Worm (Caenorhabditis elegans) whole organism, young adult: ENCODE data around the gene mrp-4.

ENCODE experiments used
- F22D6.2 ChIP-seq: sonication (generic microtip); optimal IDR thresholded peaks from 2 replicates; lab custom pipeline; 2016; ENCODE audit warnings: mild to moderate bottlenecking, missing genetic modification characterization, missing compliant biosample characterization
- F33H1.4 ChIP-seq: fragments of 200-800 bp; sonication (Bioruptor generic); IDR thresholded peaks from 2 replicates; pipeline ENCODE4 v1.3.6; 2022; ENCODE audit warnings: missing genetic modification reagents, missing genetic modification characterization, missing compliant biosample characterization
- F39B2.1 ChIP-seq: fragments of 200-800 bp; sonication (Bioruptor generic); IDR thresholded peaks from 2 replicates; pipeline ENCODE4 v1.3.6; 2022; ENCODE audit warnings: missing genetic modification reagents, missing genetic modification characterization, missing compliant biosample characterization
- F57C9.4 ChIP-seq: sonication (generic microtip); optimal IDR thresholded peaks from 2 replicates; lab custom pipeline; 2017; ENCODE audit warnings: mild to moderate bottlenecking, missing genetic modification characterization, missing compliant biosample characterization
- T26A5.8 ChIP-seq: sonication (generic microtip); optimal IDR thresholded peaks from 2 replicates; lab custom pipeline; 2016; ENCODE audit warnings: missing genetic modification characterization, missing compliant biosample characterization
- Y53F4B.3 ChIP-seq: fragments of 200-800 bp; sonication (Bioruptor generic); IDR thresholded peaks from 2 replicates; pipeline ENCODE4 v1.3.6; 2022; ENCODE audit warnings: missing genetic modification reagents, missing genetic modification characterization, missing compliant biosample characterization
- Y53G8AR.9 ChIP-seq: fragments of 200-800 bp; sonication (Bioruptor generic); conservative IDR thresholded peaks from 2 replicates; pipeline ENCODE4 v1.3.6; 2022; ENCODE audit warnings: missing genetic modification reagents, missing genetic modification characterization, missing compliant biosample characterization
- Y79H2A.3 ChIP-seq: fragments of 200-800 bp; sonication (Bioruptor generic); conservative IDR thresholded peaks from 2 replicates; pipeline ENCODE4 v1.3.6; 2022; ENCODE audit warnings: missing genetic modification reagents, missing genetic modification characterization, missing compliant biosample characterization
- athp-1 ChIP-seq: sonication (generic microtip); optimal IDR thresholded peaks from 2 replicates; lab custom pipeline; 2017; ENCODE audit warnings: mild to moderate bottlenecking, missing genetic modification characterization, missing compliant biosample characterization
- attf-6 ChIP-seq: fragments of 200-800 bp; sonication (Bioruptor generic); IDR thresholded peaks from 2 replicates; pipeline ENCODE4 v1.3.6; 2022; ENCODE audit warnings: missing genetic modification reagents, missing genetic modification characterization, missing compliant biosample characterization
- bed-2 ChIP-seq: fragments of 200-800 bp; sonication (Bioruptor generic); IDR thresholded peaks from 2 replicates; pipeline ENCODE4 v1.3.6; 2022; ENCODE audit warnings: missing genetic modification reagents, missing genetic modification characterization, missing compliant biosample characterization
- ceh-27 ChIP-seq: fragments of 200-800 bp; sonication (Bioruptor generic); optimal IDR thresholded peaks from 2 replicates; lab custom pipeline; 2018; ENCODE audit warnings: mild to moderate bottlenecking, missing genetic modification characterization, moderate library complexity, missing compliant biosample characterization
- ceh-79 ChIP-seq: sonication (generic microtip); optimal IDR thresholded peaks from 2 replicates; lab custom pipeline; 2017; ENCODE audit warnings: mild to moderate bottlenecking, missing genetic modification characterization, missing compliant biosample characterization
- ceh-91 ChIP-seq: fragments of 200-800 bp; sonication (Bioruptor generic); IDR thresholded peaks from 2 replicates; pipeline ENCODE4 v1.3.6; 2022; ENCODE audit warnings: missing genetic modification reagents, missing genetic modification characterization, missing compliant biosample characterization
- egl-18 ChIP-seq: fragments of 200-800 bp; sonication (Bioruptor generic); IDR thresholded peaks from 2 replicates; pipeline ENCODE4 v1.3.6; 2022; ENCODE audit warnings: missing genetic modification reagents, missing genetic modification characterization, missing compliant biosample characterization
- ekl-4 ChIP-seq: fragments of 200-800 bp; sonication (Bioruptor generic); IDR thresholded peaks from 2 replicates; pipeline ENCODE4 v1.3.6; 2022; ENCODE audit warnings: missing genetic modification reagents, missing genetic modification characterization, missing compliant biosample characterization
- ets-4 ChIP-seq: fragments of 200-800 bp; sonication (Bioruptor generic); optimal IDR thresholded peaks from 2 replicates; lab custom pipeline; 2018; ENCODE audit warnings: mild to moderate bottlenecking, missing genetic modification characterization, missing compliant biosample characterization
- fkh-3 ChIP-seq: sonication (generic microtip); optimal IDR thresholded peaks from 2 replicates; lab custom pipeline; 2016; ENCODE audit warnings: mild to moderate bottlenecking, missing genetic modification characterization, missing compliant biosample characterization
- gei-17 ChIP-seq: fragments of 200-800 bp; sonication (Bioruptor generic); optimal IDR thresholded peaks from 2 replicates; lab custom pipeline; 2018; ENCODE audit warnings: mild to moderate bottlenecking, missing genetic modification characterization, missing compliant biosample characterization
- him-1 ChIP-seq: sonication (generic microtip); optimal IDR thresholded peaks from 2 replicates; lab custom pipeline; 2016; ENCODE audit warnings: missing genotype, missing genetic modification reagents, missing genetic modification characterization, missing compliant biosample characterization
- hmg-20 ChIP-seq: fragments of 200-800 bp; sonication (Bioruptor generic); IDR thresholded peaks from 2 replicates; pipeline ENCODE4 v1.3.6; 2022; ENCODE audit warnings: missing genetic modification reagents, missing genetic modification characterization, missing compliant biosample characterization
- let-526 ChIP-seq: fragments of 200-800 bp; sonication (Bioruptor generic); IDR thresholded peaks from 2 replicates; pipeline ENCODE4 v1.3.6; 2022; ENCODE audit warnings: missing genetic modification reagents, missing genetic modification characterization, missing compliant biosample characterization
- lin-40 ChIP-seq: sonication (generic microtip); optimal IDR thresholded peaks from 2 replicates; lab custom pipeline; 2016; ENCODE audit warnings: missing genetic modification characterization, mild to moderate bottlenecking, missing compliant biosample characterization, missing genotype, missing genetic modification reagents
- lir-1 ChIP-seq: fragments of 200-800 bp; sonication (Bioruptor generic); conservative IDR thresholded peaks from 2 replicates; pipeline ENCODE4 v1.3.6; 2022; ENCODE audit warnings: missing genetic modification reagents, missing genetic modification characterization, missing compliant biosample characterization
- madf-10 ChIP-seq: sonication (generic microtip); optimal IDR thresholded peaks from 2 replicates; lab custom pipeline; 2016; ENCODE audit warnings: mild to moderate bottlenecking, missing genetic modification characterization, missing compliant biosample characterization
- madf-3 ChIP-seq: fragments of 200-800 bp; sonication (Bioruptor generic); IDR thresholded peaks from 2 replicates; pipeline ENCODE4 v1.3.6; 2022; ENCODE audit warnings: missing genetic modification reagents, missing genetic modification characterization, missing compliant biosample characterization
- mxl-1 ChIP-seq: sonication (generic microtip); optimal IDR thresholded peaks from 2 replicates; lab custom pipeline; 2016; ENCODE audit warnings: missing genetic modification characterization, missing compliant biosample characterization
- nfya-2 ChIP-seq: fragments of 200-800 bp; sonication (Bioruptor generic); IDR thresholded peaks from 2 replicates; pipeline ENCODE4 v1.3.6; 2022; ENCODE audit warnings: missing genetic modification reagents, missing genetic modification characterization, missing compliant biosample characterization
- nhr-120 ChIP-seq: fragments of 200-800 bp; sonication (Bioruptor generic); IDR thresholded peaks from 2 replicates; pipeline ENCODE4 v1.3.6; 2022; ENCODE audit warnings: missing genetic modification characterization, missing compliant biosample characterization
- nhr-80 ChIP-seq: sonication (generic microtip); optimal IDR thresholded peaks from 2 replicates; lab custom pipeline; 2016; ENCODE audit warnings: missing genetic modification characterization, missing compliant biosample characterization
- pbrm-1 ChIP-seq: fragments of 200-800 bp; sonication (Bioruptor generic); IDR thresholded peaks from 2 replicates; pipeline ENCODE4 v1.3.6; 2022; ENCODE audit warnings: missing genetic modification reagents, missing genetic modification characterization, missing compliant biosample characterization
- sdz-38 ChIP-seq: sonication (generic microtip); optimal IDR thresholded peaks from 2 replicates; lab custom pipeline; 2016; ENCODE audit warnings: missing genotype, missing genetic modification characterization, missing compliant biosample characterization
- snpc-1.1 ChIP-seq: sonication (generic microtip); optimal IDR thresholded peaks from 2 replicates; lab custom pipeline; 2017; ENCODE audit warnings: missing genetic modification characterization, mild to moderate bottlenecking, missing compliant biosample characterization, antibody characterized with exemption, moderate library complexity, missing genotype, missing genetic modification reagents; ENCODE audit not compliant: insufficient read depth
- somi-1 ChIP-seq: fragments of 200-800 bp; sonication (Bioruptor generic); optimal IDR thresholded peaks from 2 replicates; lab custom pipeline; 2018; ENCODE audit warnings: mild to moderate bottlenecking, missing genetic modification characterization, missing compliant biosample characterization
- sptf-2 ChIP-seq: fragments of 200-800 bp; sonication (Bioruptor generic); optimal IDR thresholded peaks from 2 replicates; lab custom pipeline; 2018; ENCODE audit warnings: mild to moderate bottlenecking, missing genetic modification characterization, missing compliant biosample characterization
- tbp1 ChIP-seq: fragments of 200-800 bp; sonication (Bioruptor generic); optimal IDR thresholded peaks from 2 replicates; lab custom pipeline; 2018; ENCODE audit warnings: mild to moderate bottlenecking, missing genetic modification characterization, missing compliant biosample characterization
- tbx-9 ChIP-seq: sonication (generic microtip); optimal IDR thresholded peaks from 2 replicates; lab custom pipeline; 2016; ENCODE audit warnings: borderline replicate concordance, missing genetic modification characterization, inconsistent platforms, missing compliant biosample characterization
- xnd-1 ChIP-seq: sonication (generic microtip); optimal IDR thresholded peaks from 2 replicates; lab custom pipeline; 2016; ENCODE audit warnings: missing genotype, missing genetic modification reagents, missing genetic modification characterization, missing compliant biosample characterization
- zfh-2 ChIP-seq: fragments of 200-800 bp; sonication (Bioruptor generic); conservative IDR thresholded peaks from 2 replicates; pipeline ENCODE4 v1.3.6; 2022; ENCODE audit warnings: missing genetic modification reagents, missing genetic modification characterization, missing compliant biosample characterization
- ztf-6 ChIP-seq: fragments of 200-800 bp; sonication (Bioruptor generic); IDR thresholded peaks from 2 replicates; pipeline ENCODE4 v1.3.6; 2022; ENCODE audit warnings: missing genetic modification reagents, missing genetic modification characterization, missing compliant biosample characterization

The mrp-4 gene

DNA sequence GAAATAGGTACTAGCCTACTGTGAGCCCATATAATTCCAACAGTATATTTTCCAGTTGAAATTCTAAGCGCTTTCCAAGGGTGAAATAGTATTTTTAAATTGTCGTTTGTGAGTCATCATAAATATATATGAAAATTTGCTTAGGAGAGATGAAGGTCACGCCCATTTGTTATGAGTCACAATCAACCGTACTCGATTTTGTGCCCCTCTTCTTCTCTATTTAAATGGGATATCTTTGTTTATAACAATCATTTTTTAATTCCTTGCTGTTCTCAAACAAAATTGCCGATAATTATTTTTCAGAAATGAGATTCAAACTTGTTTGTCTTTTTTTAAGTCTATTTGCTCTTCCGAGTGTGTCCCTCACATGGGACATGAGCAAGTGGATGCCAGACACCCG, 34.9 kb downstream of the mrp-4 start, which contains the start of gene folr-1:
TSS of gene folr-1 (plus strand) at position 301 of the 400 bp plus-strand sequence.
- TF ChIP-seq F22D6.2 (tag; lab: Kevin White, UChicago) (no peak), sptf-2 (no peak), mxl-1 (tag; lab: Kevin White, UChicago) (no peak), ets-4 (no peak), ceh-91 (GFP tag; lab: Robert Waterston, UW) (no peak), fkh-3 (tag; lab: Kevin White, UChicago) (no peak), bed-2 (GFP tag; lab: Robert Waterston, UW) (no peak), lin-40 (no peak), athp-1 (no peak)

ce11 chrX:9921257-9921656, 37.2 kb downstream of the mrp-4 start, which contains the start of gene C17G1.2:
TSS of gene C17G1.2 (plus strand) at chrX:9921557.
- TF ChIP-seq sdz-38 (tag; lab: Kevin White, UChicago), result no peak
- TF ChIP-seq mxl-1 (tag; lab: Kevin White, UChicago), result no peak
- TF ChIP-seq nhr-80 (tag; lab: Kevin White, UChicago), result no peak
- TF ChIP-seq pbrm-1 (GFP tag; lab: Robert Waterston, UW), result no peak
- TF ChIP-seq him-1 (tag; lab: Kevin White, UChicago), result no peak
- TF ChIP-seq xnd-1 (tag; lab: Kevin White, UChicago), result no peak
- TF ChIP-seq zfh-2, result no peak
- TF ChIP-seq ceh-79 (tag; lab: Kevin White, UChicago), result no peak
- no peak for TF ChIP-seq ceh-91 (GFP tag; lab: Robert Waterston, UW)
- no peak for TF ChIP-seq madf-10 (tag; lab: Kevin White, UChicago)
- no peak for TF ChIP-seq tbp1
- no peak for TF ChIP-seq somi-1
- TF ChIP-seq, all 124 proteins: peak for 0

- no peak for TF ChIP-seq Y53G8AR.9
- no peak for TF ChIP-seq hmg-20 (GFP tag; lab: Robert Waterston, UW)
- TF ChIP-seq nhr-80 (tag; lab: Kevin White, UChicago), result peak; percentile 38
- no peak for TF ChIP-seq Y79H2A.3
- TF ChIP-seq ekl-4 (GFP tag; lab: Robert Waterston, UW), result no peak
Measured at ce11 chrX:9924962-9925361, 40.9 kb downstream of the mrp-4 start, which contains the start of gene ugt-23. TSS of gene ugt-23 (minus strand) at chrX:9925173.

DNA sequence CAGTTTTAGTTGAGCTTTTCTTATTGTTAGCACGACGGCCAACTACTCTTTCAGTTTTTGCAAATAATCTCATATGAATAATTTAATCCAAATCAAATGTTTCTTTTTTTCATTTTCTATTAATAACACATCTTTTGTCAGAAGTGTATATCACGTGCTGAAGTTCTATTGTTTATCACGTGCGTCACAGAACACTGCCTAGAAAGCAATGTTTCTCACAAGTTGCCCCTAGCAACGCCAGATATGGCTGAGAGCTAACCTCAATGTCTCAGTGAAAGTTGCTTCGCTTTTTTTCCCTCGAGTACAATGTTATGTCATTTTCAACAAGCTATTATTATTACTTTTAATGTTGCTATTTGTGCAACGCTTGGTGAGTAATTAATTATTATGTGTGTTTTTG, 43.9 kb downstream of the mrp-4 start:
- no peak for TF ChIP-seq F39B2.1 (GFP tag; lab: Robert Waterston, UW)
- TF ChIP-seq, all 124 proteins: peak for 0

- TF ChIP-seq ceh-27 (GFP tag; lab: Kevin White, UChicago) (no peak), snpc-1.1 (tag; lab: Kevin White, UChicago) (no peak), attf-6 (no peak), madf-3 (GFP tag; lab: Robert Waterston, UW) (no peak), let-526 (no peak), Y53F4B.3 (no peak), lir-1 (no peak), ztf-6 (GFP tag; lab: Robert Waterston, UW) (no peak), gei-17 (GFP tag; lab: Kevin White, UChicago) (no peak), egl-18 (GFP tag; lab: Robert Waterston, UW) (no peak), F57C9.4 (tag; lab: Kevin White, UChicago) (no peak), nhr-120 (no peak), nfya-2 (GFP tag; lab: Robert Waterston, UW) (no peak), T26A5.8 (no peak), F33H1.4 (no peak), tbx-9 (tag; lab: Kevin White, UChicago) (no peak)
Measured at ce11 chrX:9931362-9931761, 47.3 kb downstream of the mrp-4 start, which contains the start of gene nra-3. TSS of gene nra-3 (minus strand) at chrX:9931462.
